Fruit fly (Drosophila melanogaster) whole organism, embryonic: ENCODE data around the gene CG14947.

ENCODE experiments used
- Antp ChIP-seq: fragments of 200-800 bp; sonication (Bioruptor generic); optimal IDR thresholded peaks from 3 replicates; lab custom pipeline; 2016; ENCODE audit warnings: missing biosample characterization, missing genetic modification characterization
- CG10147 ChIP-seq: fragments of 200-800 bp; sonication (Bioruptor generic); optimal IDR thresholded peaks from 2 replicates; lab custom pipeline; 2019; ENCODE audit warnings: missing biosample characterization, mild to moderate bottlenecking, missing genetic modification characterization, moderate library complexity
- CG1024 ChIP-seq: fragments of 200-800 bp; sonication (Bioruptor generic); IDR thresholded peaks from 2 replicates; pipeline ENCODE4 v1.3.6; 2022; ENCODE audit warnings: missing biosample characterization, missing genetic modification characterization
- CG11093 ChIP-seq: fragments of 200-800 bp; sonication (Bioruptor generic); IDR thresholded peaks from 3 replicates; pipeline ENCODE4 v1.3.6; 2022; ENCODE audit warnings: missing biosample characterization, missing genetic modification characterization
- CG11695 ChIP-seq: fragments of 200-800 bp; sonication (Bioruptor generic); IDR thresholded peaks from 3 replicates; pipeline ENCODE4 v1.3.6; 2022; ENCODE audit warnings: missing biosample characterization, missing genetic modification characterization
- CG12219 ChIP-seq: fragments of 200-800 bp; sonication (Bioruptor generic); optimal IDR thresholded peaks from 3 replicates; lab custom pipeline; 2018; ENCODE audit warnings: missing biosample characterization, mild to moderate bottlenecking, missing genetic modification characterization
- CG13123 ChIP-seq: fragments of 200-800 bp; sonication (Bioruptor generic); optimal IDR thresholded peaks from 2 replicates; lab custom pipeline; 2016; ENCODE audit warnings: missing biosample characterization, missing genetic modification characterization
- CG14014 ChIP-seq: fragments of 200-800 bp; sonication (Bioruptor generic); IDR thresholded peaks from 2 replicates; pipeline ENCODE4 v1.3.6; 2022; ENCODE audit warnings: missing biosample characterization, missing genetic modification characterization
- CG14710 ChIP-seq: fragments of 200-800 bp; sonication (Bioruptor generic); optimal IDR thresholded peaks from 3 replicates; lab custom pipeline; 2019; ENCODE audit warnings: missing biosample characterization, mild to moderate bottlenecking, missing genetic modification characterization, moderate library complexity
- CG15011 ChIP-seq: fragments of 200-800 bp; sonication (Bioruptor generic); optimal IDR thresholded peaks from 3 replicates; lab custom pipeline; 2018; ENCODE audit warnings: missing biosample characterization, mild to moderate bottlenecking, missing genetic modification characterization
- CG15696 ChIP-seq: fragments of 200-800 bp; sonication (Bioruptor generic); optimal IDR thresholded peaks from 2 replicates; lab custom pipeline; 2019; ENCODE audit warnings: missing biosample characterization, mild to moderate bottlenecking, missing genetic modification characterization, moderate library complexity
- CG17186 ChIP-seq: fragments of 200-800 bp; sonication (Bioruptor generic); optimal IDR thresholded peaks from 3 replicates; lab custom pipeline; 2017; ENCODE audit warnings: missing biosample characterization, missing genetic modification reagents, missing genetic modification characterization
- CG18599 ChIP-seq: fragments of 200-800 bp; sonication (Bioruptor generic); optimal IDR thresholded peaks from 3 replicates; lab custom pipeline; 2017; ENCODE audit warnings: missing biosample characterization, missing genetic modification characterization, mild to moderate bottlenecking, moderate library complexity, missing genetic modification reagents
- CG32532 ChIP-seq: fragments of 200-800 bp; sonication (Bioruptor generic); IDR thresholded peaks from 2 replicates; pipeline ENCODE4 v1.3.6; 2022; ENCODE audit warnings: missing biosample characterization, missing genetic modification characterization
- CG3407 ChIP-seq: fragments of 200-800 bp; sonication (Bioruptor generic); optimal IDR thresholded peaks from 2 replicates; lab custom pipeline; 2018; ENCODE audit warnings: missing biosample characterization, mild to moderate bottlenecking, missing genetic modification characterization
- CG3995 ChIP-seq: fragments of 200-800 bp; sonication (Bioruptor generic); optimal IDR thresholded peaks from 3 replicates; lab custom pipeline; 2016; ENCODE audit warnings: missing biosample characterization, missing genetic modification characterization
- CG4730 ChIP-seq: fragments of 200-800 bp; sonication (Bioruptor generic); IDR thresholded peaks from 2 replicates; pipeline ENCODE4 v1.3.6; 2022; ENCODE audit warnings: missing biosample characterization, missing genetic modification characterization
- CG7786 ChIP-seq: fragments of 200-800 bp; sonication (Bioruptor generic); optimal IDR thresholded peaks from 2 replicates; lab custom pipeline; 2016; ENCODE audit warnings: missing biosample characterization, missing genetic modification characterization
- CG8944 ChIP-seq: fragments of 200-800 bp; sonication (Bioruptor generic); optimal IDR thresholded peaks from 3 replicates; lab custom pipeline; 2016; ENCODE audit warnings: missing biosample characterization, missing genetic modification characterization
- Camta ChIP-seq: fragments of 200-800 bp; sonication (Bioruptor generic); optimal IDR thresholded peaks from 2 replicates; lab custom pipeline; 2016; ENCODE audit warnings: missing biosample characterization, missing genetic modification characterization
- Deaf1 ChIP-seq: fragments of 200-800 bp; optimal IDR thresholded peaks from 3 replicates; lab custom pipeline; 2019; ENCODE audit warnings: missing biosample characterization, mild to moderate bottlenecking, missing genetic modification characterization, moderate library complexity
- Dip2 ChIP-seq: fragments of 200-800 bp; sonication (Bioruptor generic); IDR thresholded peaks from 2 replicates; pipeline ENCODE4 v1.3.6; 2022; ENCODE audit warnings: missing biosample characterization, missing genetic modification characterization
- Ets97D ChIP-seq: fragments of 200-800 bp; sonication (Bioruptor generic); optimal IDR thresholded peaks from 3 replicates; lab custom pipeline; 2016; ENCODE audit warnings: missing biosample characterization, missing genetic modification characterization
- Fer2 ChIP-seq: fragments of 200-800 bp; sonication (Bioruptor generic); optimal IDR thresholded peaks from 2 replicates; lab custom pipeline; 2018; ENCODE audit warnings: missing biosample characterization, mild to moderate bottlenecking, missing genetic modification characterization, moderate library complexity
- Gsc ChIP-seq: fragments of 200-800 bp; sonication (Bioruptor generic); IDR thresholded peaks from 2 replicates; pipeline ENCODE4 v1.3.6; 2022; ENCODE audit warnings: missing biosample characterization, missing genetic modification characterization
- Gug ChIP-seq: fragments of 200-800 bp; sonication (Bioruptor generic); IDR thresholded peaks from 4 replicates; pipeline ENCODE4 v1.3.6; 2022; ENCODE audit warnings: missing biosample characterization, missing genetic modification characterization
- Optix ChIP-seq: fragments of 200-800 bp; sonication (Bioruptor generic); IDR thresholded peaks from 3 replicates; pipeline ENCODE4 v1.3.6; 2022; ENCODE audit warnings: missing biosample characterization, missing genetic modification characterization
- TFAM ChIP-seq: fragments of 200-800 bp; sonication (Bioruptor generic); optimal IDR thresholded peaks from 2 replicates; lab custom pipeline; 2017; ENCODE audit warnings: missing biosample characterization, missing genetic modification characterization, inconsistent platforms
- Xrp1 ChIP-seq: fragments of 200-800 bp; sonication (Bioruptor generic); IDR thresholded peaks from 2 replicates; pipeline ENCODE4 v1.3.6; 2022; ENCODE audit warnings: missing biosample characterization, missing genetic modification characterization
- ac ChIP-seq: fragments of 200-800 bp; sonication (Bioruptor generic); optimal IDR thresholded peaks from 3 replicates; lab custom pipeline; 2017; ENCODE audit warnings: missing biosample characterization, mild to moderate bottlenecking, missing genetic modification characterization
- ap ChIP-seq: fragments of 200-800 bp; sonication (Bioruptor generic); IDR thresholded peaks from 2 replicates; pipeline ENCODE4 v1.3.6; 2022; ENCODE audit warnings: missing biosample characterization, missing genetic modification characterization
- bab2 ChIP-seq: fragments of 200-800 bp; sonication (Bioruptor generic); optimal IDR thresholded peaks from 2 replicates; lab custom pipeline; 2016; ENCODE audit warnings: missing biosample characterization, missing genetic modification characterization
- chif ChIP-seq, 2 experiments: fragments of 200-800 bp; sonication (Bioruptor generic); optimal IDR thresholded peaks; 3 replicates each; lab custom pipeline; 2016; ENCODE audit warnings: missing biosample characterization in 2 of 2, missing genetic modification characterization in 2 of 2
- chm ChIP-seq: fragments of 200-800 bp; sonication (Bioruptor generic); IDR thresholded peaks from 2 replicates; pipeline ENCODE4 v1.3.6; 2022; ENCODE audit warnings: missing biosample characterization, missing genetic modification characterization
- crc ChIP-seq: fragments of 200-800 bp; sonication (Bioruptor generic); optimal IDR thresholded peaks from 2 replicates; lab custom pipeline; 2016; ENCODE audit warnings: missing biosample characterization, missing genetic modification characterization
- dmrt11E ChIP-seq: fragments of 200-800 bp; sonication (Bioruptor generic); optimal IDR thresholded peaks from 3 replicates; lab custom pipeline; 2018; ENCODE audit warnings: missing biosample characterization, mild to moderate bottlenecking, missing genetic modification characterization, moderate library complexity
- dpn ChIP-seq, 2 experiments: fragments of 200-800 bp; sonication (Bioruptor generic); optimal IDR thresholded peaks; 3 replicates each; lab custom pipeline; 2016; ENCODE audit warnings: missing biosample characterization in 2 of 2, missing genetic modification characterization in 2 of 2
- ewg ChIP-seq: fragments of 200-800 bp; sonication (Bioruptor generic); optimal IDR thresholded peaks from 3 replicates; lab custom pipeline; 2017; ENCODE audit warnings: mild to moderate bottlenecking, missing biosample characterization, missing genetic modification reagents, missing genetic modification characterization
- fd102C ChIP-seq: fragments of 200-800 bp; sonication (Bioruptor generic); optimal IDR thresholded peaks from 2 replicates; lab custom pipeline; 2018; ENCODE audit warnings: missing biosample characterization, mild to moderate bottlenecking, missing genetic modification characterization, moderate library complexity
- gcm2 ChIP-seq: fragments of 200-800 bp; sonication (Bioruptor generic); optimal IDR thresholded peaks from 2 replicates; lab custom pipeline; 2016; ENCODE audit warnings: missing biosample characterization, missing genetic modification characterization
- grau ChIP-seq: fragments of 200-800 bp; optimal IDR thresholded peaks from 3 replicates; lab custom pipeline; 2019; ENCODE audit warnings: missing biosample characterization, mild to moderate bottlenecking, missing genetic modification characterization, moderate library complexity
- ken ChIP-seq: fragments of 200-800 bp; sonication (Bioruptor generic); IDR thresholded peaks from 3 replicates; pipeline ENCODE4 v1.3.6; 2022; ENCODE audit warnings: missing biosample characterization, missing genetic modification characterization
- org-1 ChIP-seq: fragments of 200-800 bp; sonication (Bioruptor generic); optimal IDR thresholded peaks from 2 replicates; lab custom pipeline; 2017; ENCODE audit warnings: missing biosample characterization, missing genetic modification characterization
- sisA ChIP-seq: fragments of 200-800 bp; sonication (Bioruptor generic); IDR thresholded peaks from 2 replicates; pipeline ENCODE4 v1.3.6; 2022; ENCODE audit warnings: missing biosample characterization, missing genetic modification characterization
- slou ChIP-seq: fragments of 200-800 bp; sonication (Bioruptor generic); optimal IDR thresholded peaks from 3 replicates; lab custom pipeline; 2016; ENCODE audit warnings: missing biosample characterization, missing genetic modification characterization
- sqz ChIP-seq: fragments of 200-800 bp; sonication (Bioruptor generic); optimal IDR thresholded peaks from 3 replicates; lab custom pipeline; 2018; ENCODE audit warnings: missing biosample characterization, mild to moderate bottlenecking, missing genetic modification characterization
- stc ChIP-seq: fragments of 200-800 bp; sonication (Bioruptor generic); IDR thresholded peaks from 2 replicates; pipeline ENCODE4 v1.3.6; 2022; ENCODE audit warnings: missing biosample characterization, missing genetic modification characterization
- trem ChIP-seq: fragments of 200-800 bp; optimal IDR thresholded peaks from 3 replicates; lab custom pipeline; 2019; ENCODE audit warnings: missing biosample characterization, mild to moderate bottlenecking, missing genetic modification characterization, moderate library complexity
- ttk ChIP-seq: fragments of 200-800 bp; sonication (Bioruptor generic); IDR thresholded peaks from 2 replicates; pipeline ENCODE4 v2.1.2; 2022; ENCODE audit warnings: missing biosample characterization, missing genetic modification characterization

CG14947 gene

DNA sequence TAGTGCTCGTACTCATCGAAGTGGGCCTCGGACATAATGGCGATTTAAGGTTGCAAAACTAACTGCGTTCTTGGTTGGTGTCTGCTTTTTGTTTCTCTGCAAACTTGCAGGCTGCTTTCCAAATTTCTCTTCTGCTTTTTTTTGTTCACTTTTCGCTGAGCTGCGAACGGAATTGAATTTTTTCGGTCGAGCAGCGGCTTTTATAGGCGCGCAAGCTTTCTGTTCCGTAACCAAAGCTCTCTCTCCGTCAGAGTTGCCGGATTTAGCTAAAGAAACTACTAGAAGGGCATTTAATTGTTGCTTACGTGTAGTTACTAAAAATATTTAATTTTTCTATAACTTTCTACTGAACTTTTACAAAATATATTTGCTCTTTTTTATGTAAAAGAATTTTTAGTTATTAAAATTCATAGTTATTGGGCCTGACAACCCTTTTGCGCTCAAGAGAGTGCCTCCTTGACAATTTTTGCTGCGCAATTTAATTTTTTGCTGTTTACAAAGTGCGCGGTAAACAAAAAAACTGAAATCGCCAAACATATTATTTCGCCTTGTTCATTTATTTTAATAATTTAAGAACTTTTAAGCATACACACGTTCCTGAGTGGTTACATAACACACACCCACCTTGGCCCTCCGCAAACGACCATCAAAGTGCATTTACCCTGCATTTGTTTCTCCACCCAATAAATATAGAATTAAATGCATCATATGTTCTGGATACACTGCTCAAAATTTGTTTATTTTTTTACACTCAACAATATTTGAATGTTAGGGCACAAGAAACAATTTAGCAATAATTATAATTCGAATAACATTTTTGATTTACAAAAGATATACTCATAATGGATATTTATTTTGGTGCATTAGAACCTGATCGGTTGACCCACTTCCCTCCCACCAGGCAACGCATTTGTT, 29.7 kb upstream of the CG14947 start, which contains the start of gene CG6770 (continued):
- TF ChIP-seq ap (peak; percentile 78), Antp (peak; percentile 33), sqz (GFP tag; lab: Kevin White, UChicago) (peak; percentile 94), trem (tag; lab: Kevin White, UChicago) (peak; percentile 27), Ets97D (GFP tag; lab: Kevin White, UChicago) (peak; percentile 9), sisA (peak; percentile 51), CG12219 (GFP tag; lab: Kevin White, UChicago) (peak; percentile 58), Fer2 (tag; lab: Kevin White, UChicago) (peak; percentile 80), crc (GFP tag; lab: Kevin White, UChicago) (peak; percentile 8), CG11093 (GFP tag; lab: Robert Waterston, UW) (peak; percentile 73; the same call in 2 of the 3 replicates), fd102C (GFP tag; lab: Kevin White, UChicago) (no peak), Gug (no peak; the same call in 3 of the 4 replicates), CG13123 (GFP tag; lab: Kevin White, UChicago) (no peak), CG15696 (tag; lab: Kevin White, UChicago) (peak; percentile 12), ewg (GFP tag; lab: Kevin White, UChicago) (peak; percentile 62), dmrt11E (tag; lab: Kevin White, UChicago) (no peak), CG17186 (GFP tag; lab: Kevin White, UChicago) (no peak), ttk (GFP tag; lab: Robert Waterston, UW) (peak; percentile 81), CG11695 (peak; percentile 92), bab2 (GFP tag; lab: Kevin White, UChicago) (peak; percentile 37), slou (no peak), CG10147 (GFP tag; lab: Kevin White, UChicago) (peak; percentile 90), gcm2 (peak; percentile 8), grau (peak; percentile 88), dpn (GFP tag; optimal IDR thresholded peaks at IDR 0.05; lab: Kevin White, UChicago) (peak; percentile 71), chif (GFP tag; optimal IDR thresholded peaks at IDR 0.05; lab: Kevin White, UChicago) (peak in 1 of 2 experiments; percentile 19), CG8944 (GFP tag; lab: Kevin White, UChicago) (no peak), CG18599 (GFP tag; lab: Kevin White, UChicago) (peak; percentile 92), Deaf1 (peak; percentile 63), CG4730 (GFP tag; lab: Robert Waterston, UW) (peak; percentile 70), Camta (GFP tag; lab: Kevin White, UChicago) (peak; percentile 0), ken (GFP tag; lab: Robert Waterston, UW) (peak; percentile 73), ac (GFP tag; lab: Kevin White, UChicago) (peak; percentile 28), CG14710 (tag; lab: Kevin White, UChicago) (peak; percentile 36), CG3995 (peak; percentile 25), CG15011 (GFP tag; lab: Kevin White, UChicago) (peak; percentile 65), CG32532 (GFP tag; lab: Robert Waterston, UW) (peak; percentile 92), stc (GFP tag; lab: Robert Waterston, UW) (peak; percentile 89), TFAM (no peak), org-1 (GFP tag; lab: Kevin White, UChicago) (peak; percentile 49), chm (peak; percentile 70; the same call in 1 of the 2 replicates), CG7786 (peak; percentile 31), CG3407 (GFP tag; lab: Kevin White, UChicago) (peak; percentile 55), CG1024 (GFP tag; lab: Robert Waterston, UW) (no peak; the same call in none of the 2 replicates), Xrp1 (peak; percentile 78), Optix (GFP tag; lab: Robert Waterston, UW) (peak; percentile 62; the same call in 2 of the 3 replicates), Dip2 (GFP tag; lab: Robert Waterston, UW) (no peak), Gsc (no peak), CG14014 (peak; percentile 89)
